Worm (Caenorhabditis elegans): ENCODE data around the gene lido-10.

The lido-10 gene

ce11 chrII:2973940-2974402 lies 28.3 kb upstream of the lido-10 start (continued):
- no peak for TF ChIP-seq hlh-6 (tag; optimal IDR thresholded peaks at IDR 0.05)
- TF ChIP-seq ceh-14 (tag; optimal IDR thresholded peaks at IDR 0.05) = no peak
- no peak for TF ChIP-seq pha-2 (tag; optimal IDR thresholded peaks at IDR 0.05)
- no peak; the same call in 1 of the 2 replicates for TF ChIP-seq sox-2 (GFP tag; IDR thresholded peaks at IDR 0.05)
- no peak for TF ChIP-seq lim-6 (tag; optimal IDR thresholded peaks at IDR 0.05)
- TF ChIP-seq sdc-2 (tag; optimal IDR thresholded peaks at IDR 0.05) = no peak
- TF ChIP-seq ceh-19 (GFP tag; optimal IDR thresholded peaks at IDR 0.05) = peak; percentile 12
- no peak for TF ChIP-seq K09A11.1 (tag; optimal IDR thresholded peaks at IDR 0.05; ENCODE audit: insufficient read depth)
- TF ChIP-seq F13H6.1 (tag; optimal IDR thresholded peaks at IDR 0.05) = peak; percentile 39
- no peak for TF ChIP-seq ceh-45 (GFP tag; IDR thresholded peaks at IDR 0.05)
- peak; percentile 35 for TF ChIP-seq tbx-2 (tag; optimal IDR thresholded peaks at IDR 0.05)
- TF ChIP-seq unc-86 (tag; optimal IDR thresholded peaks at IDR 0.05) = peak; percentile 31
- TF ChIP-seq fkh-6 (tag; optimal IDR thresholded peaks at IDR 0.05) = no peak
- peak; percentile 42 for TF ChIP-seq pat-9 (tag; optimal IDR thresholded peaks at IDR 0.05)
- no peak for TF ChIP-seq pha-4 (tag; optimal IDR thresholded peaks at IDR 0.05)
- TF ChIP-seq npax-4 (tag; optimal IDR thresholded peaks at IDR 0.05) = no peak
- no peak for TF ChIP-seq fkh-10 (GFP tag; optimal IDR thresholded peaks at IDR 0.05)
- TF ChIP-seq ceh-34 (tag; optimal IDR thresholded peaks at IDR 0.05) = peak; percentile 3
- TF ChIP-seq eyg-1 (tag; optimal IDR thresholded peaks at IDR 0.05) = no peak
- no peak for TF ChIP-seq ceh-48 (tag; optimal IDR thresholded peaks at IDR 0.05)
- TF ChIP-seq mec-3 (tag; optimal IDR thresholded peaks at IDR 0.05; ENCODE audit: borderline replicate concordance) = no peak
- no peak for TF ChIP-seq tbx-7 (tag; optimal IDR thresholded peaks at IDR 0.05)
- no peak for TF ChIP-seq rnt-1 (tag; optimal IDR thresholded peaks at IDR 0.05)
- no peak for TF ChIP-seq hlh-13 (GFP tag; optimal IDR thresholded peaks at IDR 0.05)
- peak; percentile 87 for TF ChIP-seq pros-1 (tag; optimal IDR thresholded peaks at IDR 0.05)
- TF ChIP-seq odd-2 (tag; optimal IDR thresholded peaks at IDR 0.05) = no peak
- TF ChIP-seq nhr-11 (tag; optimal IDR thresholded peaks at IDR 0.05) = no peak
- TF ChIP-seq dmd-4 (tag; optimal IDR thresholded peaks at IDR 0.05; ENCODE audit: borderline replicate concordance) = no peak
- no peak for TF ChIP-seq elt-2 (tag; optimal IDR thresholded peaks at IDR 0.05)
- TF ChIP-seq syd-9 (tag; optimal IDR thresholded peaks at IDR 0.05) = no peak
- TF ChIP-seq pqm-1 (tag; optimal IDR thresholded peaks at IDR 0.05) = no peak

- TF ChIP-seq ahr-1 (tag; optimal IDR thresholded peaks at IDR 0.05) (no peak), lin-11 (tag; optimal IDR thresholded peaks at IDR 0.05) (no peak), mec-3 (tag; optimal IDR thresholded peaks at IDR 0.05; ENCODE audit: borderline replicate concordance) (no peak), pax-1 (tag; optimal IDR thresholded peaks at IDR 0.05) (no peak), elt-2 (tag; optimal IDR thresholded peaks at IDR 0.05) (peak; percentile 96), tbx-2 (tag; optimal IDR thresholded peaks at IDR 0.05) (no peak)
These were observed 26.6 kb upstream of the lido-10 start for ce11 chrII:2975561-2976230.

ce11 chrII:2976597-2976996 lies 25.7 kb upstream of the lido-10 start, which contains the start of gene nhr-88:
TSS of gene nhr-88 (plus strand) at chrII:2976639.
- no peak for TF ChIP-seq rnt-1 (tag; optimal IDR thresholded peaks at IDR 0.05)
- no peak for TF ChIP-seq fkh-6 (tag; optimal IDR thresholded peaks at IDR 0.05)
- peak; percentile 36 for TF ChIP-seq ceh-31 (tag; optimal IDR thresholded peaks at IDR 0.05)
- TF ChIP-seq ceh-34 (tag; optimal IDR thresholded peaks at IDR 0.05) = no peak
- no peak for TF ChIP-seq che-1 (tag; optimal IDR thresholded peaks at IDR 0.05)
- TF ChIP-seq ceh-24 (tag; optimal IDR thresholded peaks at IDR 0.05) = no peak
- TF ChIP-seq tbx-2 (tag; optimal IDR thresholded peaks at IDR 0.05) = no peak
- TF ChIP-seq Y22D7AL.16 (tag; optimal IDR thresholded peaks at IDR 0.05) = no peak
- TF ChIP-seq eyg-1 (tag; optimal IDR thresholded peaks at IDR 0.05) = no peak
- TF ChIP-seq unc-3 (GFP tag; conservative IDR thresholded peaks at IDR 0.05) = no peak
- TF ChIP-seq unc-3 (tag; optimal IDR thresholded peaks at IDR 0.05) = no peak
- no peak for TF ChIP-seq ceh-22 (tag; optimal IDR thresholded peaks at IDR 0.05)
- no peak for TF ChIP-seq ceh-48 (tag; optimal IDR thresholded peaks at IDR 0.05)
- no peak for TF ChIP-seq madf-2 (tag; optimal IDR thresholded peaks at IDR 0.05)
- TF ChIP-seq T23F11.4 (GFP tag; optimal IDR thresholded peaks at IDR 0.05) = no peak
- TF ChIP-seq sdc-2 (tag; optimal IDR thresholded peaks at IDR 0.05) = peak; percentile 9
- no peak for TF ChIP-seq pqm-1 (tag; optimal IDR thresholded peaks at IDR 0.05)
- TF ChIP-seq lin-11 (tag; optimal IDR thresholded peaks at IDR 0.05) = no peak
- TF ChIP-seq ama-1 (optimal IDR thresholded peaks at IDR 0.05) = no peak
- TF ChIP-seq tbx-7 (tag; optimal IDR thresholded peaks at IDR 0.05) = no peak
- no peak for TF ChIP-seq pat-9 (tag; optimal IDR thresholded peaks at IDR 0.05)
- TF ChIP-seq ceh-9 (tag; optimal IDR thresholded peaks at IDR 0.05) = no peak
- TF ChIP-seq nhr-11 (tag; optimal IDR thresholded peaks at IDR 0.05) = no peak
- no peak for TF ChIP-seq nfya-1 (tag; optimal IDR thresholded peaks at IDR 0.05)
- no peak for TF ChIP-seq sox-2 (GFP tag; IDR thresholded peaks at IDR 0.05)
- no peak for TF ChIP-seq hlh-8 (tag; optimal IDR thresholded peaks at IDR 0.05)
- TF ChIP-seq unc-42 (tag; optimal IDR thresholded peaks at IDR 0.05) = peak; percentile 4
